Worm (Caenorhabditis elegans): ENCODE data around the gene T24B8.4.

Gene T24B8.4

DNA sequence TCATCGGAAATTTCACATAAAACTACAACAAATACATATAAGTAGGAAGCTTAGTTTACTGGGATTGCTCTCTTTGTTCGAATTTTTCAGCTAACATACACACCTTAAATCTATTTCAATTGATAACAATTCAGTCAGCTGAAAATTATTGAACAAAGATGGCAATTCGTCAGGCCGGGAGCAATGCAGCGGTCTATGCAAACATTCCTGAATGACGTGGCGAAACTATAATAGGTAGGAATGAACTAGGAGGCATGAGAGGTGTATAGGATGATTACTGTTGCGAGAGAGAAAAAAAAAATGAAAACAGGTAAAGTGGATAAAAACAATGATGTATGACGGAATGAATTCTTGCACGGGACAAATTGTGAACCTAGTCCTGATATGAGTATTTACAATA, 28.6 kb downstream of the T24B8.4 start:
- no peak for TF ChIP-seq sptf-1 (tag; optimal IDR thresholded peaks at IDR 0.05)
- no peak for TF ChIP-seq mab-5 (tag; optimal IDR thresholded peaks at IDR 0.05)
- no peak for TF ChIP-seq elt-1 (tag; optimal IDR thresholded peaks at IDR 0.05; ENCODE audit: borderline replicate concordance, insufficient read depth)
- TF ChIP-seq ztf-11 (tag; optimal IDR thresholded peaks at IDR 0.05) = no peak
- no peak for TF ChIP-seq ceh-39 (tag; optimal IDR thresholded peaks at IDR 0.05)
- no peak for TF ChIP-seq nhr-76 (tag; optimal IDR thresholded peaks at IDR 0.05)

DNA sequence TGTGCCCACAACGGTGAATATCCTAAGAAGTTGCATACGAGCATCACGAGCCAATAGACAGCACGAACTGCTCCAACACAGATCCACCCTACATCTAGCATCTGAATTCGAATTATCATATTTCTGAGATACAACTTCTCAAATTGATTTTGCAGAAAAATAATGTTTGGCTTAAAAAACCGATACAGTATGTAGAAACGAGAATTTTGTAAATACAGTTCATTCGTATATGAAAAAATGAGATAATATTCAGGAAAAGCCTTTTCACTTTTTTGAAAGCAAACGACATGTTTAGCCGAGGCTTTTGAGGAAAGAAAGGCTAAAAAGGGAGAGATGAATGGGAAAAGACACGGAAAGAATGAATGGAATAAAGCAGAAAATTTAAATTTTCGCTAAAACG, 29.3 kb downstream of the T24B8.4 start, which contains the start of gene F37B12.3:
Gene F37B12.3, minus strand, starts transcription at position 101 of the 400 bp plus-strand sequence.
- TF ChIP-seq nhr-2 (tag; optimal IDR thresholded peaks at IDR 0.05) (no peak), nhr-76 (tag; optimal IDR thresholded peaks at IDR 0.05) (no peak), mep-1 (tag; optimal IDR thresholded peaks at IDR 0.05) (no peak), zip-8 (tag; optimal IDR thresholded peaks at IDR 0.05) (no peak), drap-1 (GFP tag; optimal IDR thresholded peaks at IDR 0.05) (no peak), ceh-43 (GFP tag; optimal IDR thresholded peaks at IDR 0.05) (no peak), elt-1 (tag; optimal IDR thresholded peaks at IDR 0.05; ENCODE audit: borderline replicate concordance, insufficient read depth) (no peak), sptf-1 (tag; optimal IDR thresholded peaks at IDR 0.05) (no peak), lin-32 (GFP tag; optimal IDR thresholded peaks at IDR 0.05) (no peak), bed-3 (GFP tag; optimal IDR thresholded peaks at IDR 0.05) (no peak), ceh-39 (tag; optimal IDR thresholded peaks at IDR 0.05) (no peak), unc-62 (GFP tag; optimal IDR thresholded peaks at IDR 0.05) (no peak), M03D4.4 (tag; optimal IDR thresholded peaks at IDR 0.05) (no peak), ceh-83 (GFP tag; optimal IDR thresholded peaks at IDR 0.05) (no peak), sem-2 (GFP tag; optimal IDR thresholded peaks at IDR 0.05) (no peak), ham-2 (GFP tag; optimal IDR thresholded peaks at IDR 0.05) (no peak), flh-1 (GFP tag; optimal IDR thresholded peaks at IDR 0.05) (no peak)

DNA sequence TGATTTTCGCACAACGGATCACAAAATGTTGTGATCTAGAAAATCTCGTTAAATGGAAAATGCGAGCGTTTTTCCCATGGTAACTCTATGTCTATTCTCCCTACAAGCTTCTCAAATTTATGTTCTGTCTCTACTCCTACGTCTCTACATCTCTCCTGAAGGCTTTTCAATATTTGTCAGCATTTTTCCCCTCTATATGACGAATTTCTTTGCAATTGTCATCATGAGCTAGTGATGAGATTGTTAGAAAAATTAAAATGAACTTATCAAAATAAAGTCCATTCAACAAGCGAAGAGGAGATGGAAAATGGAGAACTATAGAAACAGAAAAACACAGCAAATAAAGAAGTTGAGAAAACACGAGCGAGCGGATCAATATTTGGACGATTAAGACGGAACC, 31.9 kb downstream of the T24B8.4 start:
- no peak for TF ChIP-seq lin-32 (GFP tag; optimal IDR thresholded peaks at IDR 0.05)
- TF ChIP-seq mep-1 (tag; optimal IDR thresholded peaks at IDR 0.05) = no peak
- no peak for TF ChIP-seq mab-5 (tag; optimal IDR thresholded peaks at IDR 0.05)
- no peak for TF ChIP-seq mls-2 (tag; optimal IDR thresholded peaks at IDR 0.05)
- TF ChIP-seq ceh-39 (tag; optimal IDR thresholded peaks at IDR 0.05) = no peak
- no peak for TF ChIP-seq nhr-12 (tag; optimal IDR thresholded peaks at IDR 0.05)
- no peak for TF ChIP-seq sptf-1 (tag; optimal IDR thresholded peaks at IDR 0.05)
- TF ChIP-seq flh-1 (GFP tag; optimal IDR thresholded peaks at IDR 0.05) = no peak
- TF ChIP-seq ham-2 (GFP tag; optimal IDR thresholded peaks at IDR 0.05) = no peak
- no peak for TF ChIP-seq ceh-83 (GFP tag; optimal IDR thresholded peaks at IDR 0.05)
- no peak for TF ChIP-seq drap-1 (GFP tag; optimal IDR thresholded peaks at IDR 0.05)
- no peak for TF ChIP-seq nhr-28 (tag; optimal IDR thresholded peaks at IDR 0.05)

DNA sequence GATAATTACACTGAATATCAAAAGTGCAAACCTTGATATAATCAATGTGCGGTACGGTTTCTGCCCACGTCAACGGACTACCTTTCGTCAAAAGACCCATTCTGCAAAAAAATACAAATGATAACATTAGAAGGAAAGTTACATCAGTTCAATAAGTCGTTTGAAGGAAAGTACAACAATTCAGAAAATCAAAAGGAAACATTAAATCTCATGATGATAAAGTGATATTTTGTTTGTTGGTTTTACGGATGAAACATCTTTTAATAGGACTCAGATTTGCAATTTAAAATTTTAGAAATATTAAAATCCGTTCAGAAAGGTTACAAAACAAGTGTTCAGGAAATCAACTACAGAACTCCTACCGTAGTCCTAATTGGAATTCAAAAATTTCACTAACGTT, 32.4 kb downstream of the T24B8.4 start, which contains the start of gene gcs-1:
Gene gcs-1, minus strand, starts transcription at position 101 of the 400 bp plus-strand sequence.
- no peak for TF ChIP-seq snpc-4 (tag; optimal IDR thresholded peaks at IDR 0.05)

DNA sequence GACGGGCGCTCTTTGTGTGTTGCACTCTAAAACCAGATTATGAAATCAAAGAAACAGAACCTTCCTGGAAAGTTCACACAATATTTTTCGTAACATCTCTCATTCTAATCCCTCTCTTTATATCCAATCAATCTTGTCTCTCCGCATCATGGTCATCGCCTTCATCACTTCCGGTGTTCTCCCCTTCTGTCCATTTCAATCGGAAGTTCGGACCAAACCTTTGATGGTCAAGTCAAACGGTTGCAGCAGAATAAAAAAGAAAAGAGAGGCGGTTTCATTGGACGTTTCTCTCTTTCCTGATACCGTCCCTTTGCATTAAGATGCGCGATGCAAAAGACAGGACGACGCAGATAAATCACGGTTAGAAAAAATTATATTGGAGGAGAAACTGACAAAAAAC, 37.6 kb downstream of the T24B8.4 start:
- TF ChIP-seq elt-1 (tag; optimal IDR thresholded peaks at IDR 0.05; ENCODE audit: borderline replicate concordance, insufficient read depth) = no peak
- TF ChIP-seq sptf-1 (tag; optimal IDR thresholded peaks at IDR 0.05) = no peak

DNA sequence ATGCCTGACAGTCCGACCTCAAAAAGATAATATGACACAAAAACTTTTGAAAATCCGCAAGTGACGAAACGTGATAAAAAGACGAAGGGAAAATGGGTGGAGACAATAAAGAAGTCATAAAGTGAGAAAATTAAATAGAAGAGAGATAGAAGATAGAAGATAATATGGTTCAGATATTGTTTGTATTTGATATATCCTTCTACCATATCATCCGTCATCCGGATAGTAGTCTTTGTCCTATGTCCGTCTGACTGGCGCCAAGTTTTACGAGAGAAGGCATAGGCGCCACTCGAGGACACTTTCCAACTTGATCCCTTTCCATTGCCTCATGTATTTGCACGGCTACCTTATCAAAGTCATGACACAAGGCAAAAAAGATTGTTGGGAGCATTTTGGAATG, 38.7 kb downstream of the T24B8.4 start:
- TF ChIP-seq lsy-2 (tag; optimal IDR thresholded peaks at IDR 0.05) (no peak), elt-1 (tag; optimal IDR thresholded peaks at IDR 0.05; ENCODE audit: borderline replicate concordance, insufficient read depth) (no peak), snpc-4 (tag; optimal IDR thresholded peaks at IDR 0.05) (no peak), ceh-43 (GFP tag; optimal IDR thresholded peaks at IDR 0.05) (no peak), ztf-11 (tag; optimal IDR thresholded peaks at IDR 0.05) (no peak), lin-13 (tag; optimal IDR thresholded peaks at IDR 0.05) (no peak), nhr-237 (tag; optimal IDR thresholded peaks at IDR 0.05) (no peak), ham-2 (GFP tag; optimal IDR thresholded peaks at IDR 0.05) (no peak), hlh-1 (tag; optimal IDR thresholded peaks at IDR 0.05) (no peak), cnd-1 (tag; optimal IDR thresholded peaks at IDR 0.05) (no peak), unc-120 (tag; optimal IDR thresholded peaks at IDR 0.05; ENCODE audit: poor library complexity, severe bottlenecking) (no peak), elt-3 (tag; optimal IDR thresholded peaks at IDR 0.05) (no peak), blmp-1 (tag; optimal IDR thresholded peaks at IDR 0.05) (no peak), sptf-1 (tag; optimal IDR thresholded peaks at IDR 0.05) (no peak)

Data from whole organism, mixed stage, embryonic.